Worm (Caenorhabditis elegans) whole organism, young adult: ENCODE measurements around the gene B0403.6.
A peak's percentile ranks its signal among the peaks of the same experiment; 100 is the strongest.

Source experiments
- B0035.1 ChIP-seq: sonication (generic microtip); optimal IDR thresholded peaks from 2 replicates; lab custom pipeline; 2016; ENCODE audit warnings: missing genetic modification characterization, mild to moderate bottlenecking, missing compliant biosample characterization, missing genotype, missing genetic modification reagents
- B0336.3 ChIP-seq: fragments of 200-800 bp; sonication (Bioruptor generic); IDR thresholded peaks from 2 replicates; pipeline ENCODE4 v1.3.6; 2022; ENCODE audit warnings: missing genetic modification characterization, missing compliant biosample characterization
- F22D6.2 ChIP-seq: sonication (generic microtip); optimal IDR thresholded peaks from 2 replicates; lab custom pipeline; 2016; ENCODE audit warnings: mild to moderate bottlenecking, missing genetic modification characterization, missing compliant biosample characterization
- F23B12.7 ChIP-seq: sonication (generic microtip); optimal IDR thresholded peaks from 2 replicates; lab custom pipeline; 2017; ENCODE audit warnings: missing genetic modification characterization, mild to moderate bottlenecking, missing compliant biosample characterization, antibody characterized with exemption, moderate library complexity; ENCODE audit not compliant: insufficient read depth
- F37B4.10 ChIP-seq: fragments of 200-800 bp; sonication (Bioruptor generic); IDR thresholded peaks from 2 replicates; pipeline ENCODE4 v1.3.6; 2022; ENCODE audit warnings: missing genetic modification characterization, missing compliant biosample characterization
- F39B2.1 ChIP-seq: fragments of 200-800 bp; sonication (Bioruptor generic); IDR thresholded peaks from 2 replicates; pipeline ENCODE4 v1.3.6; 2022; ENCODE audit warnings: missing genetic modification reagents, missing genetic modification characterization, missing compliant biosample characterization
- F49E8.2 ChIP-seq: sonication (generic microtip); optimal IDR thresholded peaks from 3 replicates; lab custom pipeline; 2017; ENCODE audit warnings: missing genetic modification characterization, mild to moderate bottlenecking, missing compliant biosample characterization, antibody characterized with exemption, moderate library complexity; ENCODE audit not compliant: insufficient read depth
- T26A5.8 ChIP-seq: sonication (generic microtip); optimal IDR thresholded peaks from 2 replicates; lab custom pipeline; 2016; ENCODE audit warnings: missing genetic modification characterization, missing compliant biosample characterization
- Y53F4B.3 ChIP-seq: fragments of 200-800 bp; sonication (Bioruptor generic); IDR thresholded peaks from 2 replicates; pipeline ENCODE4 v1.3.6; 2022; ENCODE audit warnings: missing genetic modification reagents, missing genetic modification characterization, missing compliant biosample characterization
- ama-1 ChIP-seq, 3 experiments: fragments of 150-350 bp in 1 of 3; sonication (generic microtip) in 2 of 3; optimal IDR thresholded peaks; 2 replicates each; lab custom pipeline; 2014 to 2018; ENCODE audit warnings: missing biosample characterization in 2 of 3, missing genetic modification characterization in 2 of 3, missing genetic modification reagents in 2 of 3
- atf-7 ChIP-seq: sonication (generic microtip); optimal IDR thresholded peaks from 2 replicates; lab custom pipeline; 2017; ENCODE audit warnings: mild to moderate bottlenecking, missing genetic modification characterization, missing compliant biosample characterization
- attf-3 ChIP-seq: fragments of 200-800 bp; sonication (Bioruptor generic); conservative IDR thresholded peaks from 2 replicates; pipeline ENCODE4 v1.3.6; 2022; ENCODE audit warnings: missing genetic modification reagents, missing genetic modification characterization, missing compliant biosample characterization
- ceh-100 ChIP-seq: fragments of 200-800 bp; sonication (Bioruptor generic); IDR thresholded peaks from 2 replicates; pipeline ENCODE4 v1.3.6; 2022; ENCODE audit warnings: missing genetic modification reagents, missing genetic modification characterization, missing compliant biosample characterization
- ceh-40 ChIP-seq: fragments of 200-800 bp; sonication (Bioruptor generic); IDR thresholded peaks from 2 replicates; pipeline ENCODE4 v1.3.6; 2022; ENCODE audit warnings: missing genetic modification characterization, missing compliant biosample characterization
- ceh-58 ChIP-seq: fragments of 200-800 bp; sonication (Bioruptor generic); IDR thresholded peaks from 2 replicates; pipeline ENCODE4 v1.3.6; 2022; ENCODE audit warnings: missing genetic modification characterization, missing compliant biosample characterization
- ceh-91 ChIP-seq: fragments of 200-800 bp; sonication (Bioruptor generic); IDR thresholded peaks from 2 replicates; pipeline ENCODE4 v1.3.6; 2022; ENCODE audit warnings: missing genetic modification reagents, missing genetic modification characterization, missing compliant biosample characterization
- dox-1 ChIP-seq: fragments of 200-800 bp; sonication (Bioruptor generic); IDR thresholded peaks from 2 replicates; pipeline ENCODE4 v1.3.6; 2022; ENCODE audit warnings: missing genetic modification reagents, missing genetic modification characterization, missing compliant biosample characterization
- egl-44 ChIP-seq: fragments of 200-800 bp; sonication (Bioruptor generic); IDR thresholded peaks from 2 replicates; pipeline ENCODE4 v1.3.6; 2022; ENCODE audit warnings: missing genetic modification reagents, missing genetic modification characterization, missing compliant biosample characterization
- ekl-4 ChIP-seq: fragments of 200-800 bp; sonication (Bioruptor generic); IDR thresholded peaks from 2 replicates; pipeline ENCODE4 v1.3.6; 2022; ENCODE audit warnings: missing genetic modification reagents, missing genetic modification characterization, missing compliant biosample characterization
- fkh-3 ChIP-seq: sonication (generic microtip); optimal IDR thresholded peaks from 2 replicates; lab custom pipeline; 2016; ENCODE audit warnings: mild to moderate bottlenecking, missing genetic modification characterization, missing compliant biosample characterization
- hlh-12 ChIP-seq: sonication (generic microtip); optimal IDR thresholded peaks from 2 replicates; lab custom pipeline; 2016; ENCODE audit warnings: missing genetic modification characterization, missing compliant biosample characterization
- hlh-26 ChIP-seq: fragments of 200-800 bp; sonication (Bioruptor generic); conservative IDR thresholded peaks from 2 replicates; pipeline ENCODE4 v1.3.6; 2022; ENCODE audit warnings: missing genetic modification reagents, missing genetic modification characterization, missing compliant biosample characterization
- hrde-1 ChIP-seq: sonication (generic microtip); optimal IDR thresholded peaks from 2 replicates; lab custom pipeline; 2016; ENCODE audit warnings: missing genetic modification characterization, mild to moderate bottlenecking, missing compliant biosample characterization, moderate library complexity, missing genotype, missing genetic modification reagents, borderline replicate concordance
- let-607 ChIP-seq, 2 experiments: fragments of 200-800 bp in 1 of 2; sonication (Bioruptor generic) in 1 of 2; sonication (generic microtip) in 1 of 2; optimal IDR thresholded peaks; 2 replicates each; lab custom pipeline; 2016 to 2018; ENCODE audit warnings: mild to moderate bottlenecking in 2 of 2, missing compliant biosample characterization in 2 of 2, missing genetic modification characterization in 2 of 2, moderate library complexity in 2 of 2, missing genotype in 1 of 2
- lin-40 ChIP-seq: sonication (generic microtip); optimal IDR thresholded peaks from 2 replicates; lab custom pipeline; 2016; ENCODE audit warnings: missing genetic modification characterization, mild to moderate bottlenecking, missing compliant biosample characterization, missing genotype, missing genetic modification reagents
- lir-1 ChIP-seq: fragments of 200-800 bp; sonication (Bioruptor generic); conservative IDR thresholded peaks from 2 replicates; pipeline ENCODE4 v1.3.6; 2022; ENCODE audit warnings: missing genetic modification reagents, missing genetic modification characterization, missing compliant biosample characterization
- lsl-1 ChIP-seq: fragments of 200-800 bp; sonication (Bioruptor generic); optimal IDR thresholded peaks from 2 replicates; lab custom pipeline; 2018; ENCODE audit warnings: mild to moderate bottlenecking, missing genetic modification characterization, moderate library complexity, missing compliant biosample characterization
- madf-3 ChIP-seq: fragments of 200-800 bp; sonication (Bioruptor generic); IDR thresholded peaks from 2 replicates; pipeline ENCODE4 v1.3.6; 2022; ENCODE audit warnings: missing genetic modification reagents, missing genetic modification characterization, missing compliant biosample characterization
- madf-6 ChIP-seq: fragments of 200-800 bp; sonication (Bioruptor generic); IDR thresholded peaks from 2 replicates; pipeline ENCODE4 v1.3.6; 2022; ENCODE audit warnings: missing genetic modification reagents, missing genetic modification characterization, missing compliant biosample characterization
- madf-8 ChIP-seq: fragments of 200-800 bp; sonication (Bioruptor generic); conservative IDR thresholded peaks from 2 replicates; pipeline ENCODE4 v1.3.6; 2022; ENCODE audit warnings: missing genetic modification reagents, missing genetic modification characterization, missing compliant biosample characterization
- mel-28 ChIP-seq: sonication (generic microtip); optimal IDR thresholded peaks from 2 replicates; lab custom pipeline; 2016; ENCODE audit warnings: borderline replicate concordance, mild to moderate bottlenecking, missing genetic modification characterization, missing compliant biosample characterization
- nfya-2 ChIP-seq: fragments of 200-800 bp; sonication (Bioruptor generic); IDR thresholded peaks from 2 replicates; pipeline ENCODE4 v1.3.6; 2022; ENCODE audit warnings: missing genetic modification reagents, missing genetic modification characterization, missing compliant biosample characterization
- nfyb-1 ChIP-seq: fragments of 200-800 bp; sonication (Bioruptor generic); IDR thresholded peaks from 2 replicates; pipeline ENCODE4 v1.3.6; 2022; ENCODE audit warnings: missing genetic modification reagents, missing genetic modification characterization, missing compliant biosample characterization
- nhr-120 ChIP-seq: fragments of 200-800 bp; sonication (Bioruptor generic); IDR thresholded peaks from 2 replicates; pipeline ENCODE4 v1.3.6; 2022; ENCODE audit warnings: missing genetic modification characterization, missing compliant biosample characterization
- nhr-27 ChIP-seq: fragments of 200-800 bp; sonication (Bioruptor generic); optimal IDR thresholded peaks from 2 replicates; lab custom pipeline; 2018; ENCODE audit warnings: mild to moderate bottlenecking, missing genetic modification characterization, moderate library complexity, missing compliant biosample characterization
- nhr-80 ChIP-seq: sonication (generic microtip); optimal IDR thresholded peaks from 2 replicates; lab custom pipeline; 2016; ENCODE audit warnings: missing genetic modification characterization, missing compliant biosample characterization
- nhr-90 ChIP-seq: sonication (generic microtip); optimal IDR thresholded peaks from 2 replicates; lab custom pipeline; 2016; ENCODE audit warnings: missing genotype, mild to moderate bottlenecking, missing genetic modification characterization, missing compliant biosample characterization
- pbrm-1 ChIP-seq: fragments of 200-800 bp; sonication (Bioruptor generic); IDR thresholded peaks from 2 replicates; pipeline ENCODE4 v1.3.6; 2022; ENCODE audit warnings: missing genetic modification reagents, missing genetic modification characterization, missing compliant biosample characterization
- repo-1 ChIP-seq: sonication (generic microtip); optimal IDR thresholded peaks from 2 replicates; lab custom pipeline; 2017; ENCODE audit warnings: mild to moderate bottlenecking, missing genetic modification characterization, missing compliant biosample characterization
- rpc-1 ChIP-seq, 2 experiments: fragments of 150-350 bp in 1 of 2; sonication (generic microtip) in 1 of 2; optimal IDR thresholded peaks; 2 replicates each; lab custom pipeline; 2014 to 2018; ENCODE audit warnings: missing biosample characterization in 1 of 2, missing genetic modification characterization in 1 of 2, missing genetic modification reagents in 1 of 2, missing genotype in 1 of 2
- tbp1 ChIP-seq: fragments of 200-800 bp; sonication (Bioruptor generic); optimal IDR thresholded peaks from 2 replicates; lab custom pipeline; 2018; ENCODE audit warnings: mild to moderate bottlenecking, missing genetic modification characterization, missing compliant biosample characterization
- tbx-9 ChIP-seq: sonication (generic microtip); optimal IDR thresholded peaks from 2 replicates; lab custom pipeline; 2016; ENCODE audit warnings: borderline replicate concordance, missing genetic modification characterization, inconsistent platforms, missing compliant biosample characterization
- ztf-26 ChIP-seq: sonication (generic microtip); optimal IDR thresholded peaks from 2 replicates; lab custom pipeline; 2017; ENCODE audit warnings: missing genetic modification characterization, missing compliant biosample characterization
- ztf-6 ChIP-seq: fragments of 200-800 bp; sonication (Bioruptor generic); IDR thresholded peaks from 2 replicates; pipeline ENCODE4 v1.3.6; 2022; ENCODE audit warnings: missing genetic modification reagents, missing genetic modification characterization, missing compliant biosample characterization

Gene B0403.6

ce11 chrX:7085067-7085466 lies 9.9 kb upstream of the B0403.6 start, which contains the start of gene Y1B5A.1:
Gene Y1B5A.1 (plus strand): TSS chrX:7085367.
- TF ChIP-seq F22D6.2 (tag; lab: Kevin White, UChicago): no peak
- no peak for TF ChIP-seq hlh-12 (tag; lab: Kevin White, UChicago)
- no peak for TF ChIP-seq tbx-9 (tag; lab: Kevin White, UChicago)
- TF ChIP-seq F49E8.2 (tag; lab: Kevin White, UChicago): no peak
- TF ChIP-seq ceh-58 (GFP tag; lab: Robert Waterston, UW): no peak
- no peak for TF ChIP-seq atf-7 (tag; lab: Kevin White, UChicago)
- TF ChIP-seq ceh-100 (GFP tag; lab: Robert Waterston, UW): no peak
- TF ChIP-seq nfya-2: no peak
- TF ChIP-seq ekl-4 (GFP tag; lab: Robert Waterston, UW): no peak
- no peak for TF ChIP-seq repo-1

- no peak for TF ChIP-seq nhr-120 (GFP tag; lab: Robert Waterston, UW)
- TF ChIP-seq ekl-4 (GFP tag; lab: Robert Waterston, UW): no peak
- no peak for TF ChIP-seq ztf-26 (tag; lab: Kevin White, UChicago)
- TF ChIP-seq F22D6.2 (tag; lab: Kevin White, UChicago): no peak
- no peak for TF ChIP-seq hrde-1 (tag; lab: Kevin White, UChicago)
These were observed 1.3 kb upstream of the B0403.6 start for ce11 chrX:7076485-7076884.

ce11 chrX:7068400-7068799 lies 6.8 kb downstream of the B0403.6 start, which contains the start of gene pdi-6:
Gene pdi-6 (minus strand): TSS chrX:7068563.
- peak; percentile 96 for TF ChIP-seq nhr-80 (tag; lab: Kevin White, UChicago)
- TF ChIP-seq egl-44 (GFP tag; lab: Robert Waterston, UW): no peak
- TF ChIP-seq lin-40 (tag; lab: Kevin White, UChicago): no peak
- peak; percentile 85; the same call in 1 of the 2 replicates for TF ChIP-seq pbrm-1
- TF ChIP-seq T26A5.8: no peak
- no peak for TF ChIP-seq Y53F4B.3 (GFP tag; lab: Robert Waterston, UW)
- TF ChIP-seq lsl-1 (GFP tag; lab: Kevin White, UChicago): no peak
- no peak for TF ChIP-seq F37B4.10 (GFP tag; lab: Robert Waterston, UW)
- no peak for TF ChIP-seq madf-6 (GFP tag; lab: Robert Waterston, UW)
- no peak for TF ChIP-seq F39B2.1 (GFP tag; lab: Robert Waterston, UW)
- no peak for TF ChIP-seq lir-1
- TF ChIP-seq ceh-40 (GFP tag; lab: Robert Waterston, UW): no peak
- TF ChIP-seq nhr-120 (GFP tag; lab: Robert Waterston, UW): no peak
- TF ChIP-seq nhr-27 (tag; lab: Kevin White, UChicago): no peak
- TF ChIP-seq ama-1 (optimal IDR thresholded peaks at IDR 0.05; lab: Kevin White, UChicago): no peak
- TF ChIP-seq ama-1 (GFP tag; optimal IDR thresholded peaks at IDR 0.05; lab: Kevin White, UChicago): no peak
- peak; percentile 100 for TF ChIP-seq nfyb-1 (GFP tag; lab: Robert Waterston, UW)
- TF ChIP-seq tbp1 (GFP tag; lab: Kevin White, UChicago): no peak
- TF ChIP-seq attf-3 (GFP tag; lab: Robert Waterston, UW): 0 out of 2 replicates have a peak, but pooled peaks have one; percentile 10
- no peak for TF ChIP-seq madf-8
- TF ChIP-seq B0336.3 (GFP tag; lab: Robert Waterston, UW): no peak
- TF ChIP-seq ztf-6 (GFP tag; lab: Robert Waterston, UW): peak; percentile 25; the same call in 1 of the 2 replicates
- peak; percentile 43 for TF ChIP-seq nhr-90 (tag; lab: Kevin White, UChicago)
- 0 out of 2 replicates have a peak, but pooled peaks have one; percentile 30 for TF ChIP-seq madf-3 (GFP tag; lab: Robert Waterston, UW)
- TF ChIP-seq rpc-1 (optimal IDR thresholded peaks at IDR 0.05; lab: Kevin White, UChicago): no peak
- TF ChIP-seq rpc-1 (tag; optimal IDR thresholded peaks at IDR 0.05; lab: Kevin White, UChicago): no peak
- peak; percentile 52 for TF ChIP-seq atf-7 (tag; lab: Kevin White, UChicago)
- TF ChIP-seq F23B12.7 (tag; lab: Kevin White, UChicago): peak; percentile 14
- 0 out of 2 replicates have a peak, but pooled peaks have one; percentile 19 for TF ChIP-seq ceh-91 (GFP tag; lab: Robert Waterston, UW)
- peak; percentile 25 for TF ChIP-seq B0035.1 (tag; lab: Kevin White, UChicago)
- TF ChIP-seq hlh-26: no peak
- TF ChIP-seq ceh-58 (GFP tag; lab: Robert Waterston, UW): no peak
- peak; percentile 95; the same call in 1 of the 2 replicates for TF ChIP-seq dox-1 (GFP tag; lab: Robert Waterston, UW)
- peak; percentile 95 for TF ChIP-seq let-607 (tag; optimal IDR thresholded peaks at IDR 0.05; lab: Kevin White, UChicago)
- TF ChIP-seq fkh-3 (tag; lab: Kevin White, UChicago): no peak
- TF ChIP-seq mel-28 (tag; lab: Kevin White, UChicago): no peak
